Fruit fly (Drosophila melanogaster) whole organism, wandering third instar larva: ENCODE results near the gene CG15914.

ENCODE experiments used
- Abd-B ChIP-seq: fragments of >200 bp; optimal IDR thresholded peaks from 2 replicates; lab custom pipeline; 2017; ENCODE audit warnings: missing biosample characterization, missing genetic modification characterization
- CG32264 ChIP-seq: fragments of 200-800 bp; sonication (Bioruptor generic); optimal IDR thresholded peaks from 2 replicates; lab custom pipeline; 2016; ENCODE audit warnings: missing biosample characterization, missing genetic modification characterization
- CG9705 ChIP-seq: fragments of 200-800 bp; sonication (Bioruptor generic); optimal IDR thresholded peaks from 2 replicates; lab custom pipeline; 2018; ENCODE audit warnings: missing biosample characterization, mild to moderate bottlenecking, missing genetic modification characterization
- CrebA ChIP-seq: fragments of 200-800 bp; sonication (Bioruptor generic); optimal IDR thresholded peaks from 2 replicates; lab custom pipeline; 2016; ENCODE audit warnings: missing biosample characterization, mild to moderate bottlenecking, missing genetic modification characterization, borderline replicate concordance
- Dfd ChIP-seq: fragments of >200 bp; optimal IDR thresholded peaks from 2 replicates; lab custom pipeline; 2017; ENCODE audit warnings: missing biosample characterization, missing genetic modification characterization
- Dif ChIP-seq: fragments of 200-275, 200-300 bp; sonication (Bioruptor generic); optimal IDR thresholded peaks from 2 replicates; lab custom pipeline; 2018; ENCODE audit warnings: missing biosample characterization, missing genetic modification characterization; ENCODE audit not compliant: partially characterized antibody
- GATAd ChIP-seq: sonication (Bioruptor generic); optimal IDR thresholded peaks from 2 replicates; lab custom pipeline; 2016; ENCODE audit warnings: missing biosample characterization, missing genetic modification characterization
- HLH106 ChIP-seq: fragments of 200-800 bp; optimal IDR thresholded peaks from 3 replicates; lab custom pipeline; 2019; ENCODE audit warnings: missing biosample characterization, mild to moderate bottlenecking, missing genetic modification characterization, moderate library complexity
- Hnf4 ChIP-seq: fragments of 200-800 bp; sonication (Bioruptor generic); optimal IDR thresholded peaks from 2 replicates; lab custom pipeline; 2016; ENCODE audit warnings: missing biosample characterization, mild to moderate bottlenecking, missing genetic modification characterization
- Hr78 ChIP-seq: fragments of >200 bp; optimal IDR thresholded peaks from 2 replicates; lab custom pipeline; 2017; ENCODE audit warnings: missing biosample characterization, missing genetic modification characterization
- Hr83 ChIP-seq: fragments of 200-300 bp; sonication (Bioruptor generic); optimal IDR thresholded peaks from 2 replicates; lab custom pipeline; 2016; ENCODE audit warnings: missing biosample characterization, mild to moderate bottlenecking, missing genetic modification characterization, moderate library complexity; ENCODE audit not compliant: poor library complexity, severe bottlenecking
- Jra ChIP-seq: sonication (Bioruptor generic); optimal IDR thresholded peaks from 2 replicates; lab custom pipeline; 2016; ENCODE audit warnings: missing biosample characterization, missing genetic modification characterization
- Mio ChIP-seq: sonication (Bioruptor generic); optimal IDR thresholded peaks from 2 replicates; lab custom pipeline; 2016; ENCODE audit warnings: missing biosample characterization, missing genetic modification characterization
- Myc ChIP-seq: fragments of >200 bp; optimal IDR thresholded peaks from 2 replicates; lab custom pipeline; 2017
- N ChIP-seq: fragments of >200 bp; optimal IDR thresholded peaks from 2 replicates; lab custom pipeline; 2018; ENCODE audit warnings: missing biosample characterization, missing external identifiers, missing genetic modification characterization
- OdsH ChIP-seq: fragments of 200-800 bp; sonication (Bioruptor generic); optimal IDR thresholded peaks from 2 replicates; lab custom pipeline; 2016; ENCODE audit warnings: missing biosample characterization, mild to moderate bottlenecking, missing genetic modification characterization
- Rel ChIP-seq, 2 experiments: fragments of 200-800 bp; sonication (Bioruptor generic) in 1 of 2; optimal IDR thresholded peaks; 2 replicates in 1 of 2; 3 replicates in 1 of 2; lab custom pipeline; 2016 to 2019; ENCODE audit warnings: mild to moderate bottlenecking in 2 of 2, missing biosample characterization in 2 of 2, missing genetic modification characterization in 2 of 2, moderate library complexity in 1 of 2
- Sp1 ChIP-seq: fragments of 200-800 bp; sonication (Bioruptor generic); optimal IDR thresholded peaks from 3 replicates; lab custom pipeline; 2019; ENCODE audit warnings: missing biosample characterization, mild to moderate bottlenecking, missing genetic modification characterization, moderate library complexity
- Vsx2 ChIP-seq: fragments of 200-300, 225-300 bp; sonication (Bioruptor generic); optimal IDR thresholded peaks from 2 replicates; lab custom pipeline; 2018; ENCODE audit warnings: missing biosample characterization, missing genetic modification characterization; ENCODE audit not compliant: partially characterized antibody
- br ChIP-seq: fragments of 200-800 bp; sonication (Bioruptor generic); optimal IDR thresholded peaks from 2 replicates; lab custom pipeline; 2016; ENCODE audit warnings: missing biosample characterization, missing genetic modification characterization
- brk ChIP-seq: fragments of 200-800 bp; sonication (Bioruptor generic); optimal IDR thresholded peaks from 2 replicates; lab custom pipeline; 2016; ENCODE audit warnings: missing biosample characterization, mild to moderate bottlenecking, missing genetic modification characterization
- dl ChIP-seq, 2 experiments: fragments of 175-275, 200-275 bp in 1 of 2; fragments of 200-275 bp in 1 of 2; sonication (Bioruptor generic); optimal IDR thresholded peaks; lab custom pipeline; 2018; ENCODE audit warnings: mild to moderate bottlenecking in 2 of 2, missing biosample characterization in 2 of 2, missing genetic modification characterization in 2 of 2, moderate library complexity in 2 of 2; ENCODE audit not compliant: partially characterized antibody in 2 of 2, insufficient read depth in 1 of 2
- dmrt93B ChIP-seq: fragments of 200-800 bp; sonication (Bioruptor generic); optimal IDR thresholded peaks from 2 replicates; lab custom pipeline; 2018; ENCODE audit warnings: missing biosample characterization, mild to moderate bottlenecking, missing genetic modification characterization
- dsf ChIP-seq: sonication (Bioruptor generic); optimal IDR thresholded peaks from 2 replicates; lab custom pipeline; 2016; ENCODE audit warnings: missing biosample characterization, missing genetic modification characterization, borderline replicate concordance
- ey ChIP-seq: fragments of 200-800 bp; sonication (Bioruptor generic); optimal IDR thresholded peaks from 2 replicates; lab custom pipeline; 2016; ENCODE audit warnings: missing biosample characterization, missing genetic modification characterization
- foxo ChIP-seq, 2 experiments: fragments of 200-800 bp; sonication (Bioruptor generic); optimal IDR thresholded peaks; 2 replicates in 1 of 2; 3 replicates in 1 of 2; lab custom pipeline; 2016 to 2017; ENCODE audit warnings: missing biosample characterization in 2 of 2, missing genetic modification characterization in 2 of 2
- fru ChIP-seq: fragments of 200-800 bp; sonication (Bioruptor generic); optimal IDR thresholded peaks from 3 replicates; lab custom pipeline; 2016; ENCODE audit warnings: missing biosample characterization, mild to moderate bottlenecking, missing genetic modification characterization
- h ChIP-seq: fragments of 200-800 bp; sonication (Bioruptor generic); optimal IDR thresholded peaks from 3 replicates; lab custom pipeline; 2016; ENCODE audit warnings: missing biosample characterization, mild to moderate bottlenecking, missing genetic modification characterization
- jim ChIP-seq: fragments of 175-275, 200-325 bp; sonication (Bioruptor generic); optimal IDR thresholded peaks from 2 replicates; lab custom pipeline; 2016; ENCODE audit warnings: missing biosample characterization, mild to moderate bottlenecking, missing genetic modification characterization
- lola ChIP-seq: fragments of >200 bp; optimal IDR thresholded peaks from 2 replicates; lab custom pipeline; 2017; ENCODE audit warnings: missing biosample characterization, missing genetic modification characterization
- pan ChIP-seq: fragments of >200 bp; optimal IDR thresholded peaks from 2 replicates; lab custom pipeline; 2017
- psq ChIP-seq: fragments of 200-800 bp; sonication (Bioruptor generic); optimal IDR thresholded peaks from 3 replicates; lab custom pipeline; 2017; ENCODE audit warnings: missing biosample characterization, mild to moderate bottlenecking, missing genetic modification characterization, moderate library complexity
- rgr ChIP-seq: fragments of 200-800 bp; sonication (Bioruptor generic); optimal IDR thresholded peaks from 3 replicates; lab custom pipeline; 2016; ENCODE audit warnings: missing biosample characterization, mild to moderate bottlenecking, missing genetic modification characterization
- sage ChIP-seq: fragments of 200-800 bp; sonication (Bioruptor generic); optimal IDR thresholded peaks from 2 replicates; lab custom pipeline; 2016; ENCODE audit warnings: missing biosample characterization, mild to moderate bottlenecking, missing genetic modification characterization
- sv ChIP-seq: fragments of 200-800 bp; sonication (Bioruptor generic); optimal IDR thresholded peaks from 3 replicates; lab custom pipeline; 2016; ENCODE audit warnings: missing biosample characterization, missing genetic modification characterization
- tai ChIP-seq: sonication (Bioruptor generic); optimal IDR thresholded peaks from 2 replicates; lab custom pipeline; 2016; ENCODE audit warnings: missing biosample characterization, missing genetic modification characterization
- usp ChIP-seq: fragments of >200 bp; optimal IDR thresholded peaks from 2 replicates; lab custom pipeline; 2017; ENCODE audit warnings: missing biosample characterization, missing genetic modification characterization
- woc ChIP-seq: sonication (Bioruptor generic); optimal IDR thresholded peaks from 2 replicates; lab custom pipeline; 2016; ENCODE audit warnings: missing biosample characterization, mild to moderate bottlenecking, missing genetic modification characterization

The CG15914 gene

dm6 chrX:15859387-15859786, 6.2 kb downstream of the CG15914 start, which contains the start of gene AlkB:
Gene AlkB (minus strand): TSS chrX:15859487.
- no peak for TF ChIP-seq OdsH (GFP tag; lab: Kevin White, UChicago)
- TF ChIP-seq ey (GFP tag; lab: Kevin White, UChicago), result no peak
- no peak for TF ChIP-seq dmrt93B (GFP tag; lab: Kevin White, UChicago)
- no peak for TF ChIP-seq Sp1 (GFP tag; lab: Kevin White, UChicago)
- TF ChIP-seq jim (GFP tag; lab: Kevin White, UChicago), result no peak
- TF ChIP-seq Hr83, result no peak
- TF ChIP-seq Dif (GFP tag; lab: Kevin White, UChicago), result no peak
- TF ChIP-seq Vsx2 (GFP tag; lab: Kevin White, UChicago), result no peak
- no peak for TF ChIP-seq CG9705
- TF ChIP-seq br (GFP tag; lab: Kevin White, UChicago), result no peak
- TF ChIP-seq Dfd (GFP tag; lab: Kevin White, UChicago), result no peak
- no peak for TF ChIP-seq psq
- no peak for TF ChIP-seq Hr78 (GFP tag; lab: Kevin White, UChicago)
- no peak for TF ChIP-seq foxo (GFP tag; optimal IDR thresholded peaks at IDR 0.05; lab: Kevin White, UChicago)

dm6 chrX:15859869-15860268, 6.6 kb downstream of the CG15914 start, which contains the start of gene Gbeta13F:
Gene Gbeta13F (plus strand): TSS chrX:15860115.
- TF ChIP-seq dl (GFP tag; optimal IDR thresholded peaks at IDR 0.05; lab: Kevin White, UChicago; ENCODE audit: insufficient read depth in 1 of 2, partially characterized antibody in 2 of 2) (no peak), HLH106 (peak; percentile 19), Hr78 (GFP tag; lab: Kevin White, UChicago) (no peak), Hr83 (peak; percentile 20)
- TF ChIP-seq, all 38 proteins: peak for 2

- TF ChIP-seq CG9705 (no peak), sage (no peak), rgr (GFP tag; lab: Kevin White, UChicago) (peak; percentile 50), Myc (no peak), woc (GFP tag; lab: Kevin White, UChicago) (peak; percentile 32), jim (GFP tag; lab: Kevin White, UChicago) (peak; percentile 89), foxo (GFP tag; optimal IDR thresholded peaks at IDR 0.05; lab: Kevin White, UChicago) (peak in 1 of 2 experiments; percentile 22), dl (GFP tag; optimal IDR thresholded peaks at IDR 0.05; lab: Kevin White, UChicago; ENCODE audit: insufficient read depth in 1 of 2, partially characterized antibody in 2 of 2) (no peak), pan (lab: Kevin White, UChicago) (no peak), Dfd (GFP tag; lab: Kevin White, UChicago) (no peak), sv (GFP tag; lab: Kevin White, UChicago) (no peak), CG32264 (GFP tag; lab: Kevin White, UChicago) (no peak), psq (peak; percentile 23), dmrt93B (GFP tag; lab: Kevin White, UChicago) (no peak), Hr78 (GFP tag; lab: Kevin White, UChicago) (no peak), OdsH (GFP tag; lab: Kevin White, UChicago) (peak; percentile 35), Abd-B (GFP tag; lab: Kevin White, UChicago) (no peak), ey (GFP tag; lab: Kevin White, UChicago) (no peak), HLH106 (peak; percentile 8), Mio (no peak), Jra (GFP tag; lab: Kevin White, UChicago) (no peak), brk (GFP tag; lab: Kevin White, UChicago) (no peak), fru (GFP tag; lab: Kevin White, UChicago) (peak; percentile 27), Dif (GFP tag; lab: Kevin White, UChicago) (peak; percentile 50), br (GFP tag; lab: Kevin White, UChicago) (no peak), h (GFP tag; lab: Kevin White, UChicago) (peak; percentile 46), Hnf4 (peak; percentile 36), Hr83 (peak; percentile 67), tai (GFP tag; lab: Kevin White, UChicago) (no peak), Vsx2 (GFP tag; lab: Kevin White, UChicago) (no peak), dsf (GFP tag; lab: Kevin White, UChicago) (no peak), Sp1 (GFP tag; lab: Kevin White, UChicago) (peak; percentile 57), Rel (GFP tag; optimal IDR thresholded peaks at IDR 0.05; lab: Kevin White, UChicago) (peak; percentile 21), Rel (tag; optimal IDR thresholded peaks at IDR 0.05; lab: Kevin White, UChicago) (peak; percentile 61), CrebA (GFP tag; lab: Kevin White, UChicago) (no peak), lola (GFP tag; lab: Kevin White, UChicago) (no peak), N (GFP tag; lab: Kevin White, UChicago) (no peak), usp (GFP tag; lab: Kevin White, UChicago) (no peak), GATAd (GFP tag; lab: Kevin White, UChicago) (no peak)
These were observed 7.3 kb downstream of the CG15914 start for dm6 chrX:15860479-15860878.
